Worm (Caenorhabditis elegans) whole organism, mixed stage, embryonic: ENCODE data around the gene srg-17.

ENCODE experiments used
- lin-13 ChIP-seq: fragments of 150-350 bp; optimal IDR thresholded peaks from 2 replicates; lab custom pipeline; 2014; ENCODE audit warnings: missing biosample characterization, missing genetic modification characterization
- nhr-76 ChIP-seq: sonication (generic microtip); optimal IDR thresholded peaks from 2 replicates; lab custom pipeline; 2017; ENCODE audit warnings: missing biosample characterization, missing genetic modification characterization
- unc-62 ChIP-seq: fragments of 150-350 bp; optimal IDR thresholded peaks from 2 replicates; lab custom pipeline; 2014; ENCODE audit warnings: missing biosample characterization, missing genetic modification reagents, missing genetic modification characterization

DNA sequence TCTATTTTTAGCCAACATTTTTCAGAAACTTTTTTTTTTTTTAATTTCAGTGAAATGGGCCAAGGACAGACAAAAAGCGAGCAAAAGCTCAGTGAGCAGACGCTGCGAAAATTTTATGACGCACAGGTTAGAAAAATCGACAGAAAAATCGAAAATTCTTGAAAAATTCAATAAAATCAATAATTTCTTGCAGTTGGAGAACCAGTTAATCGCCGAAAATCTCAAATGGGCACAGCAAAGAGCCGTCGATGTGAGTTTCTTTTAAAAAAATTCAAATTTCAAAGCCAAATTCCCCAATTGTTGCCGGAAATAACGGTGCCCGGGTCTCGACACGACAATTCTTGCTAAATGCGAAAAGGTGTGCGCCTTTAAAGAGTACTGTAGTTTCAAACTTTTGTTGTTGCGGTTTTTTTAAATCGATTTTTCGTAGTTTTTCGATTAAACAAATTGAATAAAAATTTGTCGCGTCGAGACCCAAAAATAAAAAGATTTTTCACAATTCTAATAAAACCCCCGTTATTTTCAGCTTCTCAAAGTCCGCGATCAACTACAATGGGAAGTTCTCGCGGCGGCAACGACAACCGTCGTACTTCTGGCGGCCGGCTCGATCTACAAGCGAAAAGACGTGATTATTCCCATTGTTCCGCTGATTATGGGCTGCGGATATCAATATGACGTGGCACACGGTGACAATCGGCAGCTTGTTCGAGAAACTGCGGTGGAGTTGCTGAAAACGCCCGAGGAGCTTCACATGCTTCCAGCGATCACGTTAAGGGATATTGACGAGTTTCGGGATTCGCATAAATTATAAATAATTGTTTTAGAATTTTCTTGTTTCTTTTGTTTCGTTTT is 12.7 kb upstream of the srg-17 start, which contains the start of gene tag-280:
- no peak for TF ChIP-seq lin-13 (tag; lab: Kevin White, UChicago)
- TF ChIP-seq nhr-76 (tag; lab: Kevin White, UChicago), result no peak
- no peak for TF ChIP-seq unc-62
